Worm (Caenorhabditis elegans) whole organism, L4/young adult: ENCODE measurements around the gene C01G10.5.
A peak's percentile ranks its signal among the peaks of the same experiment; 100 is the strongest.
"Not testable (repeated sequence)": the region's sequence is repeated elsewhere in the genome, so short reads cannot be mapped to it uniquely, and the experiment has no call there.

Source experiments
- W03F9.2 ChIP-seq: fragments of 150-350 bp; optimal IDR thresholded peaks from 2 replicates; lab custom pipeline; 2014; ENCODE audit warnings: missing biosample characterization, missing genetic modification characterization
- dao-5 ChIP-seq: sonication (generic microtip); optimal IDR thresholded peaks from 2 replicates; lab custom pipeline; 2016; ENCODE audit warnings: missing genotype, missing genetic modification characterization, moderate library complexity, missing compliant biosample characterization
- him-1 ChIP-seq: sonication (generic microtip); optimal IDR thresholded peaks from 2 replicates; lab custom pipeline; 2016; ENCODE audit warnings: missing genotype, missing genetic modification reagents, missing genetic modification characterization, missing compliant biosample characterization

C01G10.5 gene

DNA sequence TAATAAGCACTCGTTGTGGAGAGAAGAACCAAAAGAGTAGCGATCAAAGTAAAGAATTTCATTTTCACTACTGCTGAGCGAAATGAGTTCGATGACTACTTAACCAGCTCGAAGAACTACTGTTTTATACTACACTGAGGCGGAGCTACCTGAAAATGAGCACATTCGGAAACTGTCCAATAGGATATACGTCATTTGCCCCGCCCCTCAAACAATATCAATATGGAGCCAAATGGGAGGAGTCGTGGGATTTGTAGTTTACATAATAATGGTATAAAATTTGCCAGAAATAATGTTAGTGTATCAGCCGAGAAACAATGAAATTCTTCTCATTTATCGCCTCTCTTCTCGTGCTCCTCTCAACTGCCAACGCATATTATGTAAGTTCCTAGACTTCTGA is at the start of gene C01G10.5, which contains the start of gene C01G10.4:
Gene C01G10.5, minus strand, starts transcription at position 101 of the 400 bp plus-strand sequence.
Gene C01G10.4, plus strand, starts transcription at position 303 of the 400 bp plus-strand sequence.
- no peak for TF ChIP-seq dao-5 (tag; lab: Kevin White, UChicago)

DNA sequence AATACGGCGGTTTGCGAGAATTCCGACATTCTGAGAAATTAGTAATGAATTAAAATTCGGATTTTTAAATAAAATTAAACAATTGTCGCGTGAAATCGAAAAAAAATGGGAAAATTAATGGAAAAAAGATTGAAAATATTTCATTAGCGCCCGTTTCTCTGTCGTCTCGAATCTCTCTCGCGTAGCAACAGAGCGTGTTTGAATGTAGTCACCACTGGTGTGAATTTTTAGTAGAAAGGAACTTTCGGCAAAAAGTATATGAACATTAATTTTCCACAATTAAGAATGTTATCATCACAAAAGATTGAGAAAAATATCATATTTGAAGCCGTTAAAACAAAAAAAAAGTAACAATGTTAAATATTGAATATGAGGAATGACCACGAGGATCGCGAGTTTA is 47.4 kb upstream of the C01G10.5 start, which contains the start of gene aipl-1:
Gene aipl-1, minus strand, starts transcription at position 30 of the 400 bp plus-strand sequence.
- TF ChIP-seq W03F9.2 (tag; lab: Kevin White, UChicago): peak; percentile 65
- TF ChIP-seq dao-5 (tag; lab: Kevin White, UChicago): no peak

DNA sequence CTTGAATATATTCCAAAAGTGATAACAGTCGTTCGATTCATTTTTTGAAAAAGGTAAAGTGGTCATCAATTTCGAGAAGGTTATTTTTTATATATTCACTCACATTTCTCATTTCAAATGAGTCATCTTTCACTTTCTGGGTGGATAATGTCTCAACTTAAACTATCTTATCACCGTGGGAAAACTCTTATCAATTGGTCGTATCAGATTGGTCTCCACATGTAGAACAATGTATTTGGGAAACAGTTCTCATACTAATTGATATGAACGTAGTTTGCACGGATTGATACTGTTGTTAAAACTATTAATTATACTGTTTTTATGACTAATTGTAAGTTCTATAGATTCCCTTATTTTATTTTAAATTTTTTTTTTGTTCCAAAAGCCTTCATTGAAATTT is 44.5 kb upstream of the C01G10.5 start:
- no peak for TF ChIP-seq W03F9.2 (tag; lab: Kevin White, UChicago)
- no peak for TF ChIP-seq him-1
- no peak for TF ChIP-seq dao-5 (tag; lab: Kevin White, UChicago)

DNA sequence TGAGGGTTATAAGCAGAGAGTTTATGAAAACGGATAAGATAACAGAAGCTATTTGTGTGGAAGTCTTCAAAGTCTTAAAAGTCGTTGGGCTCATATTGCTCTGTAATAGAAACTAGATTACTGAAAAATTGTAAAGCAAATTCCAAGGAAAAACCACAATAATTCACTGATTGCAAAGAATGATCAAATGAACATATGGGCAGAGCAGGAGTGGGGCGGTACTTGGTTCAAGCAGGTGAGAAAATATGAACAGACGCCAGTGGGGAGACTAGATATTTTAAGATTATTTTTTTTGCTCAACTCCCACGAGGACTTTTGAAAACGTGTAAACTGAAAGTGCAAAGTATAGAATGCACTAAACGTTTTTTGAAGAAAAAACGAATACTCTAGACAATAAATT is 43.1 kb upstream of the C01G10.5 start, which contains the start of gene str-171:
Gene str-171, minus strand, starts transcription at position 101 of the 400 bp plus-strand sequence.
- TF ChIP-seq W03F9.2 (tag; lab: Kevin White, UChicago) (no peak), dao-5 (tag; lab: Kevin White, UChicago) (no peak), him-1 (no peak)

DNA sequence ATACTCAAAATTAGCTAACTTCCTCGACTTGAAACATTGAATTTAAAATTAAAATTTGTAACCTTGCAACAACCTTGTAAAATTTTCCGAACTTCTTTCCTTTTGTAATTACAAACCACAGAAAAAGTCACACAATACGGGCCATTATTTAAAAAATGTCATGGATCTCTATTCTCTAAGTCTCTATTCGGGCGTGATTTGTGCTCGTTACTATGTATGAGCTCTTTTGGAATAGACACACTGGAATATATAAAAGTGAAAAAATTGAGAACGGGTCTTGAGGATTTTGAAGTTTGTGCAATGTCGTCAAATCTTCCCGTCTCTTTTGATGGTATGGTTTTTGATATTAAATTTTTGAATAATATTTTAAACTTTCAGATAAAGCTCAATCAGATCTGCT is 38.6 kb upstream of the C01G10.5 start, which contains the start of gene srr-7:
Gene srr-7, plus strand, starts transcription at position 301 of the 400 bp plus-strand sequence.
- no peak for TF ChIP-seq him-1
- TF ChIP-seq dao-5 (tag; lab: Kevin White, UChicago): no peak
- TF ChIP-seq W03F9.2 (tag; lab: Kevin White, UChicago): no peak

DNA sequence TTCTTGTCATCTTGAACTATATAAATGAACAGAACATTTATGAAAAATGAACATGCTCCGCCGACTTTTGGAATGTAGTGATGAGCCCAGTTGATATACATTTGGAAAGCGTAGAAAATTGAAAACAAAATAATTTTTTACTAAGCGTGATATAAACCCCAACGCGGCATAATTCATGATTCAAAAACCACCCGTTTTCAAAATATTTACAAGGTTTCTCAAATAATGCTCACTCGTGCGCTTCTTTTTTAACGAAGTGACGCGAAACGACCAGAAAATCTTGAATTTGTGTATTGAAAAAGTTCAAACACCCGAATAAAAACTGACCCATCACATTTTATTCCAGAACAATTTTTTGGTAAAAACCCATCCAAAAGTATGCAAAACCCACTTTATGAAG is 38.1 kb upstream of the C01G10.5 start, which contains the start of gene srj-27:
Gene srj-27, minus strand, starts transcription at position 101 of the 400 bp plus-strand sequence.
- TF ChIP-seq him-1 (no peak), W03F9.2 (tag; lab: Kevin White, UChicago) (no peak), dao-5 (tag; lab: Kevin White, UChicago) (no peak)

DNA sequence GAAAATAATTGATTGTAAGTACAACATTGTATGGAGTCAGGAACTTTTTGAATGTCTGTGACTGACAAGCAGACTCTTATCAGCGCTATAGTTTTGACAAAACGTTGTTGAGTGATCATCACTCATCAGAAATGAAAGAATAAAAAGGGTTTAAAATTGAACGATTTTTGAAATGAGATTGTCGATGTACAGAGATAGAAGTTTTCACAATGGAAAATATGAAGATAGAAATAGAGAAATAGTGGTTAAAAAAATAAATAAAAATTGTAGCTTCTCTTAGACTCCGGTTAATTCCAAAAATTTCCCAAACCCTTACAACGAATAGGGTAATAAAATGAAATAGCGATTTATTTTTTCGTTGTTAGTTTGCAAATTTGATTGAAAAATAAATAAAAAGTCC is 35.8 kb upstream of the C01G10.5 start, which contains the start of gene ugt-30:
Gene ugt-30, minus strand, starts transcription at position 101 of the 400 bp plus-strand sequence.
- not testable (repeated sequence) for TF ChIP-seq him-1; dao-5 (tag; lab: Kevin White, UChicago); W03F9.2 (tag; lab: Kevin White, UChicago)

DNA sequence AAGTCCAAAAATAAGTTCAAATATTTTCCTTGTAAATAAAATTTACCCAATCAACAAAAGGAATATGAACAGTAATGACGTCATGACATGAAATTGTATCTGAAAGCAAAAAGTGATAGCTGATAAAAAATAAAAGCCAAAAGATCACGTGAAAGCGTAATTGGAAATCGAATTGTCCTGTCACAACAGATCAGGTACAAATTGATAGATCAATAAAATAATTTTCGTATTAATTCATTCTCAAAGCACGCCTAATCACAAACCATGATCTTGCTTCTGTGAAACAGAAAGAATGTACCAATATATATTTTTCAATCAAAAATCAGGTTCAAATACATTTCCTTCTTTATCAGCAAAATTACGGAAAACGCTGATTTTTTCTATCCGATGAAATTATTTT is 30.2 kb upstream of the C01G10.5 start, which contains the start of gene flor-1:
Gene flor-1, minus strand, starts transcription at position 101 of the 400 bp plus-strand sequence.
- TF ChIP-seq him-1: no peak
- TF ChIP-seq W03F9.2 (tag; lab: Kevin White, UChicago): no peak
- no peak for TF ChIP-seq dao-5 (tag; lab: Kevin White, UChicago)

DNA sequence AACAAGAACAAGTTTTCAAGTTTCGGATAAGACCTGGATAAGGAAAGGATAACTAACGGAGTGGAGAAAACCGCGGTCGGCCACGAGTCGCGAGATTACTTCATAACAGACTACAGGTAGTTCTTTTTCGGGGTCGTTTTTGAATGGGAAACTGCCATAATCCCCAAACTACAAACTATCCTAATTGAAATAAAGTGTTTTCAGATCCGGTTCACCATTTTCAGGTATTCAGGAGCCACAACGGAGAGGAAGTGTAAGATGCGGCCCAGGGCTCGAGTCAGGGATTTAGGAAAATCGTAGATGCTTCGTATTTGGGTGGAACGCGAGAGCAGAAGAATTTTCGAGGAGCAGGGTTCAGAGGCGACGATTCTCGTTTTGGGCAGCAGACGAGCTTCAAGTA is 26.6 kb upstream of the C01G10.5 start, which contains the start of gene T01G5.8:
Gene T01G5.8, plus strand, starts transcription at position 301 of the 400 bp plus-strand sequence.
- not testable (repeated sequence) for TF ChIP-seq W03F9.2 (tag; lab: Kevin White, UChicago); dao-5 (tag; lab: Kevin White, UChicago); him-1

DNA sequence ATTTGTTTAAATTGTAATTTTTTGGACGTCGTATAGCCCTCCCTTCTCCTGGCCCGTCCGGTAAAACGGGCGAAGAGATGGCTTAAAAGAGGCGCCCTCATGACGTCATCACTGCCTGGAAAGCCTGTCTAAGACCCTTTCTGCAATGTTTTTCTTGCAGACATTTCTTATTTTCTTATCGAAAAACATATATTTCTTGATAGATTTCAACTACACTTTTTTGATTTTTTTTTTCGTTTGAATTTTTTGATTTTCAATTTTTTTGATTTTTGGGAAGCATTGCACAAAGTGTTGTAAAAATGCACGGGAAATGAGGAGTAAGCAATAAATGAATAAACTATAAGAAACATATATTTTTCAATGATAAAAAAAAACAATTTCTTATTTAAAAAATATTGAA is 24.7 kb upstream of the C01G10.5 start, which contains the start of gene T01G5.6:
Gene T01G5.6, minus strand, starts transcription at position 101 of the 400 bp plus-strand sequence.
- TF ChIP-seq him-1 (no peak), W03F9.2 (tag; lab: Kevin White, UChicago) (no peak), dao-5 (tag; lab: Kevin White, UChicago) (no peak)

DNA sequence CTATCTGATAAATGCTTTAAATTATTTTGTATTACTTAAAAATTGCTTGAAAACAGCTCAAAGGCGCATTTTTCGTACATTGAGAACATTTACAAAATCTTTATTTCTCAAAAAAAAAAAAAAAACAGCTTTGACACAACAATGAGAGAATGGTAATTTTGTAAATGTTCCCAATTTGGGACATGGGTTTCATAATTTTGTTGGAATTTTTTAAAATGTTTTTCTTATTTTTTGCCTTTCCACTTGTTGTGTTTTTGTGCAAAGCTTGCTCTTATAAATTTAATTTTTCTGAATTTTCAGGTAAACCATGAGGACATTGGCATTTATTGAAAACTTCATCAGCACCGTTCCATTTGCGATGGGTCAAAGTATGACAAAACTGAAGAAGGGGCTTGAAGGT is 22.3 kb upstream of the C01G10.5 start, which contains the start of gene T01G5.7:
Gene T01G5.7, plus strand, starts transcription at position 301 of the 400 bp plus-strand sequence.
- TF ChIP-seq dao-5 (tag; lab: Kevin White, UChicago) (no peak), W03F9.2 (tag; lab: Kevin White, UChicago) (no peak), him-1 (no peak)

DNA sequence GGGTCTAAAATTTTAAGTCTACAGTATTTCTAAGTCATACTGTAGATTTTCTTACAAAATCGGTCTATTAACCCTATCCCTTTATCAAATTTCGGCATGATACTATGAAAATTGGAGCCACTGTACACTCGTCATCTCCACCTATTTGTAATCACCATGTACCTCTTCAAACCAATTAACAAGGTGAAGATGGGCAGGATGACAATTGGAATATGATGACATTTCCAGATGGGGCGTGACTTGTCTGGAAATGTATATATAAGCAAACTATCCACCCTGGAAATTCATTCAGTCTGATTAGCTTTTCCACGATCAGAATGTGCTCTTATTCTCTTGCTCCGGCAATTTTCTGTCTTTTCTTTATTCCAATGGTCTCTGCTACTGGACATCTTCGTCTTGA is 19.9 kb upstream of the C01G10.5 start, which contains the start of gene Y75B12A.2:
Gene Y75B12A.2, plus strand, starts transcription at position 301 of the 400 bp plus-strand sequence.
- TF ChIP-seq W03F9.2 (tag; lab: Kevin White, UChicago) (no peak), him-1 (no peak), dao-5 (tag; lab: Kevin White, UChicago) (no peak)

DNA sequence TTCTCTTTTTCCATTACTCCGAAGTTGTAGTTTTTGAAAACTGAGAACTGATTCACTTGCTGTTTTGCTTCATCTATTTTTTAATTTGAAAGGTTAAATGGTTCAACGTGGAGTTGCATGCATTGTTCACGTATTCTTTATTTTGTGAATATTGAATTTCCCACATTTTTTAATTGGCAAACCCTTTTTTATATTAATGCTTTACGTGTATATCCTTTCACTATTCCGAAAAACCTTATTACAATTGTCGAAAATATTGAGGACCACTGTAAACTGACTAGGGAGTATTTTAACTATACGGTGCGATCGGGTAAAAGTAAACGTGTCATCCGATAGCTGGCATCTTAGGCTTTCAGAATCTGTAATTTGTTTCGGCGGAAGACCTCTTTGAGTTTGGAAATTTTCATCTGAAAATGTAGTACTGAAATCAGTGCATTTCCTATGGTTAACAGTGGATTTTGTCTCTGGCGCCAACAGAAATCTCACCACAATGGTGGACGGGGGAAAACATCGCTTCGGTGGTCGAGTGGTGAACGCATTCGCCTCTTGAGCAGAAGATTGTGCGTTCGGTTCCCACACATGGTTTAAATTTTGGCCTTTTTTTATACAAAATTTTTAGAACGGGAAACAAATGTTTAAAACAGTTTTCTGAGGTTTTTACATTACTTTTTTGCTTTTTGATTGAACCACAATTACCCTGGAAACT is 16.7 kb upstream of the C01G10.5 start, which contains the start of gene C01G10.14:
Gene C01G10.14, minus strand, starts transcription at position 51 of the 706 bp plus-strand sequence.
- TF ChIP-seq W03F9.2 (tag; lab: Kevin White, UChicago); dao-5 (tag; lab: Kevin White, UChicago); him-1: not testable (repeated sequence)

DNA sequence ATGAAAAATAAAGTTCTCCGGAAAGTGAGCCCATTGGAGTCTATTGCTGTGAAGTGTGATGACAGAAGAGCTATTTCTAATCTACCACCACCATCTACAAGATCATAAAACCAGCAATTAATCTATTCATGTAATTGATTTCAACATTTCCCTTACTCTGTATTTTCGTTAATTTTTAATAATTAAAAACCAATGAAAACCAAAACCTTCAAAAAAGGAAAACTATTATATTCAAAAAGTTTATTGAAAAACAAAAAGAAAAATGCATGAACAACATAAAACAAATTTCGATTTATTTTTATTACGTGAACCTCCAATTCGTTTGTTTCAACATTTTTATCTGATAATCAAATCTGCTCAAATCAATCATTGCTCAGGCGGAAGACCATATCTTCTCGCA is 10.1 kb upstream of the C01G10.5 start, which contains the start of gene C01G10.1:
Gene C01G10.1, plus strand, starts transcription at position 301 of the 400 bp plus-strand sequence.
- TF ChIP-seq dao-5 (tag; lab: Kevin White, UChicago) (no peak), him-1 (no peak), W03F9.2 (tag; lab: Kevin White, UChicago) (no peak)
